Fruit fly (Drosophila melanogaster): ENCODE results near the gene CG7142.
A peak's percentile ranks its signal among the peaks of the same experiment; 100 is the strongest.

Gene CG7142

DNA sequence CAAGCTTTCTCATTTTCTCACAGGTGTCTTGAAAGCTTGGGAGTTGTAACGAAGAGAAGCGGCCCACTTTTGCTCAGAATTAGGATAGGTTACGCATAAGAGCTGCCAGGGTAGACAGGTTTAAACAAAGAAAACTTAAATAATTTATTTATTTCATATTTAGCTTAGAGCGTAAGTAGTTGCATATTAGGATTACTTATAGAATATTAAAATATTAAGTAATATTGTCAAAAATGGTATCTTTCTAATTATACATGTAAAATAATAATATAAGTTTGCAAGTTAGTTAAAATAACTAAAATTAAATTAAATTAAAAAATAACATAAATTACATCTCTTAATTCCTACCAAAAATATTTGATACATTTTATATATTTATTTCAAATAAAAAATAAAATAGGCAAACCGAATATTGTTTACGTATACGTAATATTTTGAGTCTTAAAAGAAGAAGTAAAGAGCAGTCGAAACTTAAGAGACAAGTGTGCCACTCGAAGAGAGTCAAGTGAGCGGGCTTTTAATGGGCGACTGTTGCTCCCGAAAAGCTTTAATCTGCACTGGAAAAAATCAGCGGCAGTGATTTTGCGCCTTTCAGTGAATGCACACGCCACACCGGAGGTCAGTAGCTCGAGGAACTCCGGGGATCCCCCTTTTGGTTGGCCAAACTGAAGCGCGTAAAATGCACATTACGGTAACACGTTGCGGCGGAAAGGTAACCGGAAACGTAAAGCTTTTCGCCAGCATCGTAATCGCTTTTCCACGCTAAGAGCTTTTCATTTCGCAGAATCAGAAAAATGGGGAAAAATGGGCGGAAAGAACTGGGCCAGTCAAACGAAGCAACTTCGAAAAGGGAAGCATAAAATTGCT lies 35.7 kb upstream of the CG7142 start (continued):
- peak; percentile 39; the same call in 1 of the 3 replicates for TF ChIP-seq ken (GFP tag; IDR thresholded peaks at IDR 0.05)
- peak; percentile 18 for TF ChIP-seq HHEX (GFP tag; optimal IDR thresholded peaks at IDR 0.05)
- TF ChIP-seq HLH3B (GFP tag; IDR thresholded peaks at IDR 0.05): peak; percentile 31; the same call in 1 of the 2 replicates
- peak; percentile 4 for TF ChIP-seq Dek (tag; optimal IDR thresholded peaks at IDR 0.05)
- no peak for TF ChIP-seq CG6654 (GFP tag; optimal IDR thresholded peaks at IDR 0.05)
- TF ChIP-seq dysf (GFP tag; IDR thresholded peaks at IDR 0.05): no peak
- TF ChIP-seq row (GFP tag; IDR thresholded peaks at IDR 0.05): peak; percentile 42; the same call in 1 of the 3 replicates
- TF ChIP-seq Doc3 (GFP tag; IDR thresholded peaks at IDR 0.05; ENCODE audit: partially characterized antibody): no peak
- no peak for TF ChIP-seq tap (tag; optimal IDR thresholded peaks at IDR 0.05)
- no peak for TF ChIP-seq D (optimal IDR thresholded peaks at IDR 0.05)
- no peak for TF ChIP-seq D (GFP tag; optimal IDR thresholded peaks at IDR 0.05)
- no peak for TF ChIP-seq bsh (GFP tag; optimal IDR thresholded peaks at IDR 0.05)
- TF ChIP-seq CG1024 (GFP tag; IDR thresholded peaks at IDR 0.05): no peak
- no peak for TF ChIP-seq CG10959 (GFP tag; IDR thresholded peaks at IDR 0.05)
- TF ChIP-seq ash1 (GFP tag; optimal IDR thresholded peaks at IDR 0.05): no peak
- no peak for TF ChIP-seq ato (GFP tag; IDR thresholded peaks at IDR 0.05; ENCODE audit: partially characterized antibody)
- no peak for TF ChIP-seq CG11560 (tag; IDR thresholded peaks at IDR 0.05)
- TF ChIP-seq CG12155 (GFP tag; optimal IDR thresholded peaks at IDR 0.05): no peak
- no peak for TF ChIP-seq psq (GFP tag; optimal IDR thresholded peaks at IDR 0.05)
- TF ChIP-seq mirr (GFP tag; optimal IDR thresholded peaks at IDR 0.05): no peak
- TF ChIP-seq ind (GFP tag; optimal IDR thresholded peaks at IDR 0.05): peak; percentile 31
- no peak for TF ChIP-seq CG14710 (tag; optimal IDR thresholded peaks at IDR 0.05)
- TF ChIP-seq caup (GFP tag; optimal IDR thresholded peaks at IDR 0.05; ENCODE audit: severe bottlenecking): peak; percentile 7
- TF ChIP-seq ems (GFP tag; optimal IDR thresholded peaks at IDR 0.05): peak; percentile 21
- TF ChIP-seq gfzf (GFP tag; optimal IDR thresholded peaks at IDR 0.05): no peak
- peak; percentile 18 for TF ChIP-seq HLH54F (GFP tag; optimal IDR thresholded peaks at IDR 0.05)
- TF ChIP-seq grau (tag; optimal IDR thresholded peaks at IDR 0.05): peak; percentile 46
- no peak for TF ChIP-seq Deaf1 (tag; optimal IDR thresholded peaks at IDR 0.05)
- TF ChIP-seq slou (GFP tag; optimal IDR thresholded peaks at IDR 0.05): no peak
- no peak for TF ChIP-seq CG10565 (GFP tag; optimal IDR thresholded peaks at IDR 0.05)
- no peak for TF ChIP-seq CG14050 (GFP tag; IDR thresholded peaks at IDR 0.05)
- no peak for TF ChIP-seq CG15011 (GFP tag; optimal IDR thresholded peaks at IDR 0.05)
- TF ChIP-seq CG8388 (GFP tag; optimal IDR thresholded peaks at IDR 0.05): no peak
- peak; percentile 69; the same call in 1 of the 2 replicates for TF ChIP-seq vvl (GFP tag; IDR thresholded peaks at IDR 0.05)
- TF ChIP-seq unpg (GFP tag; optimal IDR thresholded peaks at IDR 0.05): peak; percentile 27
- no peak for TF ChIP-seq dimm (GFP tag; IDR thresholded peaks at IDR 0.05)
- TF ChIP-seq chif (GFP tag; optimal IDR thresholded peaks at IDR 0.05): no peak
- no peak for TF ChIP-seq CG1832 (GFP tag; optimal IDR thresholded peaks at IDR 0.05)
- TF ChIP-seq Tbp (GFP tag; optimal IDR thresholded peaks at IDR 0.05): no peak
- no peak for TF ChIP-seq prd (optimal IDR thresholded peaks at IDR 0.05)
- TF ChIP-seq prd (GFP tag; IDR thresholded peaks at IDR 0.05): 0 out of 3 replicates have a peak, but pooled peaks have one; percentile 39
- TF ChIP-seq nau (GFP tag; optimal IDR thresholded peaks at IDR 0.05): peak; percentile 27
- TF ChIP-seq al (GFP tag; IDR thresholded peaks at IDR 0.05): 0 out of 2 replicates have a peak, but pooled peaks have one; percentile 5
- no peak for TF ChIP-seq CG12236 (GFP tag; optimal IDR thresholded peaks at IDR 0.05)
- TF ChIP-seq sr (GFP tag; IDR thresholded peaks at IDR 0.05): no peak
- TF ChIP-seq otp (GFP tag; IDR thresholded peaks at IDR 0.05): no peak
- no peak for TF ChIP-seq CG9876 (GFP tag; optimal IDR thresholded peaks at IDR 0.05)
- TF ChIP-seq vnd (GFP tag; IDR thresholded peaks at IDR 0.05; ENCODE audit: partially characterized antibody): no peak
- peak; percentile 14; the same call in 1 of the 3 replicates for TF ChIP-seq Aef1 (GFP tag; IDR thresholded peaks at IDR 0.05)
